Fruit fly (Drosophila melanogaster) whole organism, embryonic: Measurements from ENCODE around the gene uif.
A peak's percentile ranks its signal among the peaks of the same experiment; 100 is the strongest.

Experiments
- Abd-B ChIP-seq: fragments of 200-800 bp; sonication (Bioruptor generic); optimal IDR thresholded peaks from 2 replicates; lab custom pipeline; 2018; ENCODE audit warnings: missing biosample characterization, mild to moderate bottlenecking, missing genetic modification characterization, moderate library complexity
- BEAF-32 ChIP-seq: fragments of 200-800 bp; sonication (Bioruptor generic); optimal IDR thresholded peaks from 3 replicates; lab custom pipeline; 2017; ENCODE audit warnings: missing biosample characterization, missing genetic modification characterization, mild to moderate bottlenecking, moderate library complexity, missing genetic modification reagents
- C15 ChIP-seq: fragments of 200-800 bp; sonication (Bioruptor generic); IDR thresholded peaks from 3 replicates; pipeline ENCODE4 v1.3.6; 2022; ENCODE audit warnings: missing biosample characterization, missing genetic modification characterization
- CG1024 ChIP-seq: fragments of 200-800 bp; sonication (Bioruptor generic); IDR thresholded peaks from 2 replicates; pipeline ENCODE4 v1.3.6; 2022; ENCODE audit warnings: missing biosample characterization, missing genetic modification characterization
- CG10543 ChIP-seq: fragments of 200-800 bp; sonication (Bioruptor generic); optimal IDR thresholded peaks from 3 replicates; lab custom pipeline; 2017; ENCODE audit warnings: missing biosample characterization, mild to moderate bottlenecking, missing genetic modification characterization, moderate library complexity
- CG12659 ChIP-seq: fragments of 200-800 bp; sonication (Bioruptor generic); optimal IDR thresholded peaks from 3 replicates; lab custom pipeline; 2017; ENCODE audit warnings: mild to moderate bottlenecking, missing biosample characterization, missing genetic modification reagents, missing genetic modification characterization
- CG14710 ChIP-seq: fragments of 200-800 bp; sonication (Bioruptor generic); optimal IDR thresholded peaks from 3 replicates; lab custom pipeline; 2019; ENCODE audit warnings: missing biosample characterization, mild to moderate bottlenecking, missing genetic modification characterization, moderate library complexity
- CG15269 ChIP-seq: fragments of 200-800 bp; sonication (Bioruptor generic); optimal IDR thresholded peaks from 2 replicates; lab custom pipeline; 2018; ENCODE audit warnings: missing biosample characterization, mild to moderate bottlenecking, missing genetic modification characterization, moderate library complexity
- CG15601 ChIP-seq: fragments of 200-800 bp; sonication (Bioruptor generic); optimal IDR thresholded peaks from 3 replicates; lab custom pipeline; 2019; ENCODE audit warnings: missing biosample characterization, mild to moderate bottlenecking, missing genetic modification characterization, moderate library complexity
- CG1603 ChIP-seq: fragments of 200-800 bp; sonication (Bioruptor generic); optimal IDR thresholded peaks from 2 replicates; lab custom pipeline; 2019; ENCODE audit warnings: missing biosample characterization, mild to moderate bottlenecking, missing genetic modification characterization, moderate library complexity
- CG17802 ChIP-seq: fragments of 200-800 bp; sonication (Bioruptor generic); optimal IDR thresholded peaks from 2 replicates; lab custom pipeline; 2018; ENCODE audit warnings: missing biosample characterization, mild to moderate bottlenecking, missing genetic modification characterization, moderate library complexity
- CG18476 ChIP-seq: fragments of 200-800 bp; sonication (Bioruptor generic); optimal IDR thresholded peaks from 2 replicates; lab custom pipeline; 2016; ENCODE audit warnings: missing biosample characterization, mild to moderate bottlenecking, missing genetic modification characterization
- CG2116 ChIP-seq: fragments of 200-800 bp; sonication (Bioruptor generic); optimal IDR thresholded peaks from 3 replicates; lab custom pipeline; 2018; ENCODE audit warnings: missing biosample characterization, mild to moderate bottlenecking, missing genetic modification characterization
- CG2678 ChIP-seq: fragments of 200-800 bp; sonication (Bioruptor generic); optimal IDR thresholded peaks from 3 replicates; lab custom pipeline; 2019; ENCODE audit warnings: missing biosample characterization, mild to moderate bottlenecking, missing genetic modification characterization, moderate library complexity
- CG2712 ChIP-seq: fragments of 200-800 bp; optimal IDR thresholded peaks from 3 replicates; lab custom pipeline; 2019; ENCODE audit warnings: missing biosample characterization, mild to moderate bottlenecking, missing genetic modification characterization, moderate library complexity
- CG31441 ChIP-seq: fragments of 200-800 bp; sonication (Bioruptor generic); IDR thresholded peaks from 2 replicates; pipeline ENCODE4 v1.3.6; 2022; ENCODE audit warnings: missing biosample characterization, missing genetic modification characterization
- CG32767 ChIP-seq: fragments of 200-800 bp; sonication (Bioruptor generic); IDR thresholded peaks from 2 replicates; pipeline ENCODE4 v1.3.6; 2022; ENCODE audit warnings: missing biosample characterization, missing genetic modification characterization
- CG3281 ChIP-seq: fragments of 200-800 bp; sonication (Bioruptor generic); optimal IDR thresholded peaks from 3 replicates; lab custom pipeline; 2017; ENCODE audit warnings: missing biosample characterization, mild to moderate bottlenecking, missing genetic modification characterization
- CG33213 ChIP-seq: fragments of 200-800 bp; sonication (Bioruptor generic); optimal IDR thresholded peaks from 3 replicates; lab custom pipeline; 2016; ENCODE audit warnings: missing biosample characterization, missing genetic modification characterization
- CG3838 ChIP-seq: fragments of 200-800 bp; sonication (Bioruptor generic); optimal IDR thresholded peaks from 3 replicates; lab custom pipeline; 2016; ENCODE audit warnings: missing biosample characterization, missing genetic modification characterization
- CG3847 ChIP-seq: fragments of 200-800 bp; sonication (Bioruptor generic); IDR thresholded peaks from 2 replicates; pipeline ENCODE4 v1.3.6; 2022; ENCODE audit warnings: missing biosample characterization, missing genetic modification characterization
- CG7963 ChIP-seq: fragments of 200-800 bp; sonication (Bioruptor generic); IDR thresholded peaks from 3 replicates; pipeline ENCODE4 v1.3.6; 2022; ENCODE audit warnings: missing biosample characterization, missing genetic modification characterization; ENCODE audit not compliant: partially characterized antibody
- CG9727 ChIP-seq: fragments of 200-800 bp; sonication (Bioruptor generic); optimal IDR thresholded peaks from 3 replicates; lab custom pipeline; 2017; ENCODE audit warnings: missing biosample characterization, mild to moderate bottlenecking, missing genetic modification characterization
- CoRest ChIP-seq: fragments of 200-800 bp; sonication (Bioruptor generic); optimal IDR thresholded peaks from 3 replicates; lab custom pipeline; 2018; ENCODE audit warnings: missing biosample characterization, mild to moderate bottlenecking, missing genetic modification characterization, moderate library complexity
- Dip3 ChIP-seq: fragments of 200-800 bp; sonication (Bioruptor generic); optimal IDR thresholded peaks from 3 replicates; lab custom pipeline; 2016; ENCODE audit warnings: missing biosample characterization, missing genetic modification characterization
- HmgZ ChIP-seq: fragments of 200-800 bp; sonication (Bioruptor generic); optimal IDR thresholded peaks from 2 replicates; lab custom pipeline; 2018; ENCODE audit warnings: missing biosample characterization, mild to moderate bottlenecking, missing genetic modification characterization
- Hr78 ChIP-seq, 2 experiments: fragments of 200-800 bp in 1 of 2; fragments of >200 bp in 1 of 2; sonication (Bioruptor generic) in 1 of 2; optimal IDR thresholded peaks; 2 replicates each; lab custom pipeline; 2017 to 2019; ENCODE audit warnings: missing biosample characterization in 2 of 2, missing genetic modification characterization in 2 of 2, mild to moderate bottlenecking in 1 of 2, moderate library complexity in 1 of 2
- Lpt ChIP-seq: fragments of >200 bp; optimal IDR thresholded peaks from 2 replicates; lab custom pipeline; 2018; ENCODE audit warnings: missing biosample characterization, missing genetic modification characterization
- MBD-R2 ChIP-seq: fragments of 200-800 bp; sonication (Bioruptor generic); IDR thresholded peaks from 2 replicates; pipeline ENCODE4 v1.3.6; 2022; ENCODE audit warnings: missing biosample characterization, missing genetic modification characterization
- Myb ChIP-seq: fragments of 200-800 bp; sonication (Bioruptor generic); optimal IDR thresholded peaks from 2 replicates; lab custom pipeline; 2016; ENCODE audit warnings: missing biosample characterization, missing genetic modification characterization
- NK7.1 ChIP-seq: fragments of 200-800 bp; sonication (Bioruptor generic); optimal IDR thresholded peaks from 3 replicates; lab custom pipeline; 2016; ENCODE audit warnings: missing biosample characterization, missing genetic modification characterization
- Ptx1 ChIP-seq: fragments of 200-800 bp; sonication (Bioruptor generic); IDR thresholded peaks from 2 replicates; pipeline ENCODE4 v1.3.6; 2022; ENCODE audit warnings: missing biosample characterization, missing genetic modification characterization
- Rfx ChIP-seq: fragments of 200-800 bp; sonication (Bioruptor generic); IDR thresholded peaks from 2 replicates; pipeline ENCODE4 v1.3.6; 2022; ENCODE audit warnings: missing biosample characterization, missing genetic modification characterization
- ci ChIP-seq: fragments of 200-800 bp; sonication (Bioruptor generic); IDR thresholded peaks from 3 replicates; pipeline ENCODE4 v1.3.6; 2022; ENCODE audit warnings: missing biosample characterization, missing genetic modification characterization
- da ChIP-seq: fragments of 200-800 bp; sonication (Bioruptor generic); optimal IDR thresholded peaks from 2 replicates; lab custom pipeline; 2016; ENCODE audit warnings: missing biosample characterization, missing genetic modification characterization
- dmrt11E ChIP-seq: fragments of 200-800 bp; sonication (Bioruptor generic); optimal IDR thresholded peaks from 3 replicates; lab custom pipeline; 2018; ENCODE audit warnings: missing biosample characterization, mild to moderate bottlenecking, missing genetic modification characterization, moderate library complexity
- eyg ChIP-seq: fragments of 200-800 bp; sonication (Bioruptor generic); optimal IDR thresholded peaks from 3 replicates; lab custom pipeline; 2016; ENCODE audit warnings: missing biosample characterization, missing genetic modification characterization
- gcm ChIP-seq: fragments of 200-800 bp; sonication (Bioruptor generic); optimal IDR thresholded peaks from 2 replicates; lab custom pipeline; 2019; ENCODE audit warnings: missing biosample characterization, mild to moderate bottlenecking, missing genetic modification characterization, moderate library complexity
- gcm2 ChIP-seq: fragments of 200-800 bp; sonication (Bioruptor generic); optimal IDR thresholded peaks from 2 replicates; lab custom pipeline; 2016; ENCODE audit warnings: missing biosample characterization, missing genetic modification characterization
- grau ChIP-seq: fragments of 200-800 bp; optimal IDR thresholded peaks from 3 replicates; lab custom pipeline; 2019; ENCODE audit warnings: missing biosample characterization, mild to moderate bottlenecking, missing genetic modification characterization, moderate library complexity
- ham ChIP-seq: fragments of 200-800 bp; sonication (Bioruptor generic); IDR thresholded peaks from 2 replicates; pipeline ENCODE4 v1.3.6; 2022; ENCODE audit warnings: missing biosample characterization, missing genetic modification characterization
- hth ChIP-seq: fragments of >200 bp; optimal IDR thresholded peaks from 2 replicates; lab custom pipeline; 2017; ENCODE audit warnings: inconsistent platforms
- knrl ChIP-seq: fragments of 200-800 bp; sonication (Bioruptor generic); IDR thresholded peaks from 3 replicates; pipeline ENCODE4 v1.3.6; 2022; ENCODE audit warnings: missing biosample characterization, missing genetic modification characterization; ENCODE audit not compliant: partially characterized antibody
- lab ChIP-seq: fragments of 200-800 bp; sonication (Bioruptor generic); optimal IDR thresholded peaks from 3 replicates; lab custom pipeline; 2017; ENCODE audit warnings: missing biosample characterization, missing genetic modification characterization, mild to moderate bottlenecking, moderate library complexity, missing genetic modification reagents
- mld ChIP-seq: fragments of 200-800 bp; sonication (Bioruptor generic); IDR thresholded peaks from 3 replicates; pipeline ENCODE4 v1.3.6; 2022; ENCODE audit warnings: missing biosample characterization, missing genetic modification characterization; ENCODE audit not compliant: partially characterized antibody
- run ChIP-seq: fragments of 200-800 bp; sonication (Bioruptor generic); optimal IDR thresholded peaks from 3 replicates; lab custom pipeline; 2018; ENCODE audit warnings: missing biosample characterization, mild to moderate bottlenecking, missing genetic modification characterization
- schlank ChIP-seq: fragments of 200-800 bp; sonication (Bioruptor generic); optimal IDR thresholded peaks from 2 replicates; lab custom pipeline; 2018; ENCODE audit warnings: missing biosample characterization, mild to moderate bottlenecking, missing genetic modification characterization
- sim ChIP-seq: fragments of 200-800 bp; sonication (Bioruptor generic); IDR thresholded peaks from 2 replicates; pipeline ENCODE4 v1.3.6; 2022; ENCODE audit warnings: missing biosample characterization, missing genetic modification characterization
- slbo ChIP-seq: fragments of 200-800 bp; sonication (Bioruptor generic); IDR thresholded peaks from 2 replicates; pipeline ENCODE4 v1.3.6; 2022; ENCODE audit warnings: missing biosample characterization, missing genetic modification characterization
- tap ChIP-seq: fragments of 200-800 bp; optimal IDR thresholded peaks from 3 replicates; lab custom pipeline; 2019; ENCODE audit warnings: missing biosample characterization, mild to moderate bottlenecking, missing genetic modification characterization, moderate library complexity
- twi ChIP-seq: fragments of 200-800 bp; optimal IDR thresholded peaks from 2 replicates; lab custom pipeline; 2019; ENCODE audit warnings: missing biosample characterization, mild to moderate bottlenecking, missing genetic modification characterization, moderate library complexity
- wor ChIP-seq: fragments of 200-800 bp; sonication (Bioruptor generic); IDR thresholded peaks from 2 replicates; pipeline ENCODE4 v1.3.6; 2022; ENCODE audit warnings: missing biosample characterization, missing genetic modification characterization

uif gene

DNA sequence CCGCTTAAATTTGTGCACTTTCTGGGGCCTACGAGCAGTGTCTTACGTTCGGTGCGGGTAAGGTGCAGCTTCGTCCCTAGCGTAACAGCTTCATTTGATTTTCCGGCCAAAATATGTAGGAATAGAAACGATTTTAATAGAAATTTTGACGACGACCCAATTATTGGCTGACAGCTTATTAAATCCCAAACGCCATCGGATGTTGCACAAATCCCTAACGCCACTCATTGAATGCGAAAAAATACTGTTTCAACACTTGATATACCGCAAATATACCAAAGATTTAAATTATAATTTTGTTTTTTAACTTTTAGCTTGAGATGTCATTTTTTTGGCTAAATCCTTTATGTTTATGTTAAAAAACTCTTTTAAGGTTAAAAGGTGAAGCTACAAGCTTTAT, 65.1 kb downstream of the uif start, which contains the start of gene Fgop2 (continued):
- TF ChIP-seq MBD-R2 (GFP tag; lab: Robert Waterston, UW) (peak; percentile 69), Rfx (GFP tag; lab: Robert Waterston, UW) (no peak), Hr78 (GFP tag; optimal IDR thresholded peaks at IDR 0.05; lab: Kevin White, UChicago) (no peak), CG3281 (no peak), eyg (no peak), tap (no peak), run (tag; lab: Kevin White, UChicago) (no peak), CG15601 (tag; lab: Kevin White, UChicago) (peak; percentile 49), C15 (GFP tag; lab: Robert Waterston, UW) (no peak), CG31441 (GFP tag; lab: Robert Waterston, UW) (no peak), CG3847 (GFP tag; lab: Robert Waterston, UW) (no peak), Abd-B (GFP tag; lab: Kevin White, UChicago) (no peak), CG10543 (GFP tag; lab: Kevin White, UChicago) (no peak), mld (GFP tag; lab: Robert Waterston, UW) (no peak), CG2116 (GFP tag; lab: Kevin White, UChicago) (peak; percentile 6), da (GFP tag; lab: Kevin White, UChicago) (no peak), CG1603 (tag; lab: Kevin White, UChicago) (peak; percentile 51), knrl (no peak), CG3838 (no peak), gcm (GFP tag; lab: Kevin White, UChicago) (no peak), lab (GFP tag; lab: Kevin White, UChicago) (no peak), dmrt11E (no peak), Dip3 (GFP tag; lab: Kevin White, UChicago) (no peak), CG9727 (GFP tag; lab: Kevin White, UChicago) (no peak), grau (tag; lab: Kevin White, UChicago) (no peak), hth (lab: Kevin White, UChicago) (no peak), Ptx1 (GFP tag; lab: Robert Waterston, UW) (no peak), CoRest (no peak), schlank (tag; lab: Kevin White, UChicago) (no peak), Myb (GFP tag; lab: Kevin White, UChicago) (peak; percentile 4), gcm2 (no peak), slbo (no peak), sim (GFP tag; lab: Robert Waterston, UW) (no peak), twi (tag; lab: Kevin White, UChicago) (no peak), CG2712 (tag; lab: Kevin White, UChicago) (peak; percentile 4), HmgZ (tag; lab: Kevin White, UChicago) (peak; percentile 19), ci (GFP tag; lab: Robert Waterston, UW) (no peak), CG17802 (no peak), wor (GFP tag; lab: Robert Waterston, UW) (no peak), CG7963 (GFP tag; lab: Robert Waterston, UW) (no peak), NK7.1 (GFP tag; lab: Kevin White, UChicago) (no peak), CG12659 (GFP tag; lab: Kevin White, UChicago) (peak; percentile 26), CG33213 (no peak), ham (GFP tag; lab: Robert Waterston, UW) (no peak), BEAF-32 (GFP tag; lab: Kevin White, UChicago) (peak; percentile 25), CG18476 (no peak), CG1024 (GFP tag; lab: Robert Waterston, UW) (no peak), CG2678 (tag; lab: Kevin White, UChicago) (no peak), CG14710 (peak; percentile 41), Lpt (no peak), CG32767 (GFP tag; lab: Robert Waterston, UW) (no peak), CG15269 (no peak)
